Worm (Caenorhabditis elegans) whole organism, L3 larva: Measurements from ENCODE around the gene iglr-1.

Experiments used
- R02D3.7 ChIP-seq: fragments of 150-350 bp; optimal IDR thresholded peaks from 2 replicates; lab custom pipeline; 2014; ENCODE audit warnings: missing biosample characterization, missing genetic modification characterization
- ZK546.5 ChIP-seq: sonication (generic microtip); optimal IDR thresholded peaks from 2 replicates; lab custom pipeline; 2017; ENCODE audit warnings: missing biosample characterization, missing genetic modification characterization
- ama-1 ChIP-seq: fragments of 150-350 bp; optimal IDR thresholded peaks from 2 replicates; lab custom pipeline; 2018
- ceh-16 ChIP-seq: sonication (generic microtip); optimal IDR thresholded peaks from 2 replicates; lab custom pipeline; 2017; ENCODE audit warnings: missing biosample characterization, missing genetic modification characterization
- ceh-28 ChIP-seq: fragments of 150-350 bp; optimal IDR thresholded peaks from 2 replicates; lab custom pipeline; 2014; ENCODE audit warnings: missing biosample characterization, missing genetic modification reagents, missing genetic modification characterization
- ceh-82 ChIP-seq: fragments of 150-350 bp; optimal IDR thresholded peaks from 2 replicates; lab custom pipeline; 2014; ENCODE audit warnings: missing biosample characterization, missing genetic modification characterization
- ceh-9 ChIP-seq: sonication (generic microtip); optimal IDR thresholded peaks from 2 replicates; lab custom pipeline; 2018; ENCODE audit warnings: missing biosample characterization, missing genetic modification characterization
- elt-1 ChIP-seq: fragments of 150-350 bp; optimal IDR thresholded peaks from 2 replicates; lab custom pipeline; 2014; ENCODE audit warnings: missing biosample characterization, missing genetic modification characterization
- elt-3 ChIP-seq, 3 experiments: fragments of 150-350 bp in 1 of 3; sonication (generic microtip) in 2 of 3; optimal IDR thresholded peaks; 2 replicates in 2 of 3; 4 replicates in 1 of 3; lab custom pipeline; 2014 to 2017; ENCODE audit warnings: missing biosample characterization in 3 of 3, missing genetic modification characterization in 3 of 3
- eor-1 ChIP-seq, 2 experiments: fragments of 150-350 bp; optimal IDR thresholded peaks; 2 replicates each; lab custom pipeline; 2014 to 2018; ENCODE audit warnings: missing biosample characterization in 2 of 2, missing genetic modification characterization in 2 of 2
- fkh-10 ChIP-seq: sonication (generic microtip); optimal IDR thresholded peaks from 2 replicates; lab custom pipeline; 2017; ENCODE audit warnings: missing biosample characterization, missing genetic modification reagents, missing genetic modification characterization
- hmg-11 ChIP-seq: sonication (generic microtip); optimal IDR thresholded peaks from 2 replicates; lab custom pipeline; 2016; ENCODE audit warnings: missing genetic modification characterization, missing compliant biosample characterization
- jun-1 ChIP-seq: fragments of 150-350 bp; optimal IDR thresholded peaks from 2 replicates; lab custom pipeline; 2014; ENCODE audit warnings: missing biosample characterization, missing genetic modification reagents, missing genetic modification characterization
- lin-15B ChIP-seq: fragments of 150-350 bp; optimal IDR thresholded peaks from 2 replicates; lab custom pipeline; 2014; ENCODE audit warnings: missing biosample characterization, missing genetic modification characterization
- lin-39 ChIP-seq: fragments of 150-350 bp; optimal IDR thresholded peaks from 2 replicates; lab custom pipeline; 2018; ENCODE audit warnings: missing biosample characterization, missing genetic modification reagents, missing genetic modification characterization
- lsy-12 ChIP-seq: sonication (generic microtip); optimal IDR thresholded peaks from 2 replicates; lab custom pipeline; 2016; ENCODE audit warnings: mild to moderate bottlenecking, missing genetic modification characterization, missing compliant biosample characterization
- mdl-1 ChIP-seq: fragments of 150-350 bp; optimal IDR thresholded peaks from 2 replicates; lab custom pipeline; 2014; ENCODE audit warnings: missing biosample characterization, missing genetic modification characterization
- mml-1 ChIP-seq: fragments of 150-350 bp; sonication (generic microtip); optimal IDR thresholded peaks from 3 replicates; lab custom pipeline; 2014; ENCODE audit warnings: missing biosample characterization, missing genetic modification characterization
- nfya-1 ChIP-seq: sonication (generic microtip); optimal IDR thresholded peaks from 2 replicates; lab custom pipeline; 2017; ENCODE audit warnings: missing genetic modification characterization, mild to moderate bottlenecking, missing compliant biosample characterization, antibody characterized with exemption, moderate library complexity; ENCODE audit not compliant: insufficient read depth
- nhr-11 ChIP-seq: fragments of 150-350 bp; optimal IDR thresholded peaks from 2 replicates; lab custom pipeline; 2014; ENCODE audit warnings: missing biosample characterization, missing genetic modification characterization
- nhr-12 ChIP-seq: fragments of 150-350 bp; optimal IDR thresholded peaks from 2 replicates; lab custom pipeline; 2014; ENCODE audit warnings: missing biosample characterization, missing genetic modification characterization
- nhr-23 ChIP-seq: fragments of 150-350 bp; optimal IDR thresholded peaks from 2 replicates; lab custom pipeline; 2014; ENCODE audit warnings: missing biosample characterization, missing genetic modification reagents, missing genetic modification characterization
- nhr-237 ChIP-seq: fragments of 150-350 bp; optimal IDR thresholded peaks from 2 replicates; lab custom pipeline; 2014; ENCODE audit warnings: missing biosample characterization, missing genetic modification characterization
- nhr-25 ChIP-seq: sonication (generic microtip); optimal IDR thresholded peaks from 2 replicates; lab custom pipeline; 2017; ENCODE audit warnings: missing biosample characterization, missing genetic modification characterization
- nhr-28 ChIP-seq: fragments of 150-350 bp; optimal IDR thresholded peaks from 2 replicates; lab custom pipeline; 2014; ENCODE audit warnings: missing biosample characterization, missing genetic modification characterization
- nhr-43 ChIP-seq: sonication (generic microtip); optimal IDR thresholded peaks from 2 replicates; lab custom pipeline; 2016; ENCODE audit warnings: mild to moderate bottlenecking, missing genetic modification characterization, missing compliant biosample characterization; ENCODE audit not compliant: poor library complexity, severe bottlenecking
- nhr-67 ChIP-seq: fragments of 150-350 bp; optimal IDR thresholded peaks from 2 replicates; lab custom pipeline; 2014; ENCODE audit warnings: missing biosample characterization, missing genetic modification characterization
- nhr-76 ChIP-seq: fragments of 150-350 bp; sonication (generic microtip); optimal IDR thresholded peaks from 5 replicates; lab custom pipeline; 2014; ENCODE audit warnings: missing biosample characterization, missing genetic modification characterization
- pqm-1 ChIP-seq: fragments of 150-350 bp; optimal IDR thresholded peaks from 2 replicates; lab custom pipeline; 2017; ENCODE audit warnings: missing biosample characterization, missing genetic modification characterization, inconsistent platforms
- skn-1 ChIP-seq: fragments of 150-350 bp; optimal IDR thresholded peaks from 2 replicates; lab custom pipeline; 2014; ENCODE audit warnings: missing biosample characterization, missing genetic modification characterization
- snpc-4 ChIP-seq: fragments of 150-350 bp; optimal IDR thresholded peaks from 2 replicates; lab custom pipeline; 2014; ENCODE audit warnings: missing biosample characterization, missing genetic modification characterization
- tbx-2 ChIP-seq: sonication (generic microtip); optimal IDR thresholded peaks from 2 replicates; lab custom pipeline; 2016; ENCODE audit warnings: mild to moderate bottlenecking, missing genetic modification characterization, missing compliant biosample characterization
- zag-1 ChIP-seq: fragments of 150-350 bp; optimal IDR thresholded peaks from 2 replicates; lab custom pipeline; 2014; ENCODE audit warnings: missing biosample characterization, missing genetic modification characterization
- ztf-11 ChIP-seq: fragments of 150-350 bp; optimal IDR thresholded peaks from 2 replicates; lab custom pipeline; 2014; ENCODE audit warnings: missing biosample characterization, missing genetic modification characterization
- ztf-4 ChIP-seq: fragments of 150-350 bp; optimal IDR thresholded peaks from 2 replicates; lab custom pipeline; 2014; ENCODE audit warnings: missing biosample characterization, missing genetic modification characterization

Gene iglr-1

ce11 chrX:15039696-15040212, 48.6 kb upstream of the iglr-1 start:
- no peak for TF ChIP-seq ceh-28 (tag; lab: Kevin White, UChicago)
- no peak for TF ChIP-seq ama-1 (lab: Kevin White, UChicago)
- no peak for TF ChIP-seq hmg-11 (tag; lab: Kevin White, UChicago)
- TF ChIP-seq snpc-4 (tag; lab: Kevin White, UChicago), result no peak
- TF ChIP-seq ZK546.5 (tag; lab: Kevin White, UChicago), result no peak
- no peak for TF ChIP-seq nfya-1 (tag; lab: Kevin White, UChicago)
- TF ChIP-seq tbx-2, result no peak
- no peak for TF ChIP-seq ceh-16 (tag; lab: Kevin White, UChicago)
- no peak for TF ChIP-seq lsy-12 (tag; lab: Kevin White, UChicago)
- TF ChIP-seq nhr-11 (tag; lab: Kevin White, UChicago), result no peak
- no peak for TF ChIP-seq eor-1 (tag; optimal IDR thresholded peaks at IDR 0.05; lab: Kevin White, UChicago)
- no peak for TF ChIP-seq R02D3.7
- TF ChIP-seq mdl-1 (tag; lab: Kevin White, UChicago), result no peak
- no peak for TF ChIP-seq zag-1 (tag; lab: Kevin White, UChicago)
- TF ChIP-seq nhr-28, result no peak
- no peak for TF ChIP-seq skn-1 (tag; lab: Kevin White, UChicago)
- no peak for TF ChIP-seq elt-1 (tag; lab: Kevin White, UChicago)
- no peak for TF ChIP-seq ztf-4

ce11 chrX:15039029-15039695, 48.0 kb upstream of the iglr-1 start:
- TF ChIP-seq ama-1 (lab: Kevin White, UChicago) (peak; percentile 62), zag-1 (tag; lab: Kevin White, UChicago) (no peak)
- TF ChIP-seq, all 47 proteins: peak for 1

- TF ChIP-seq ama-1 (lab: Kevin White, UChicago) (peak; percentile 18), nhr-76 (tag; lab: Kevin White, UChicago) (no peak), lsy-12 (tag; lab: Kevin White, UChicago) (no peak), elt-1 (tag; lab: Kevin White, UChicago) (no peak), nhr-43 (tag; lab: Kevin White, UChicago) (peak; percentile 13), ceh-9 (tag; lab: Kevin White, UChicago) (no peak), ceh-82 (no peak), zag-1 (tag; lab: Kevin White, UChicago) (no peak), tbx-2 (no peak), jun-1 (tag; lab: Kevin White, UChicago) (no peak), eor-1 (tag; optimal IDR thresholded peaks at IDR 0.05; lab: Kevin White, UChicago) (no peak), ztf-11 (tag; lab: Kevin White, UChicago) (no peak), nhr-25 (tag; lab: Kevin White, UChicago) (no peak), pqm-1 (no peak), nhr-23 (tag; lab: Kevin White, UChicago) (no peak), elt-3 (tag; optimal IDR thresholded peaks at IDR 0.05; lab: Kevin White, UChicago) (no peak)
These were observed 45.1 kb upstream of the iglr-1 start for ce11 chrX:15036287-15036686.

- no peak for TF ChIP-seq nhr-67
These were observed 44.6 kb upstream of the iglr-1 start for ce11 chrX:15035748-15036147.

- no peak for TF ChIP-seq lin-15B (tag; lab: Kevin White, UChicago)
- TF ChIP-seq nhr-25 (tag; lab: Kevin White, UChicago), result no peak
- no peak for TF ChIP-seq lsy-12 (tag; lab: Kevin White, UChicago)
- TF ChIP-seq mml-1 (tag; lab: Kevin White, UChicago), result no peak
- no peak for TF ChIP-seq lin-39 (tag; lab: Kevin White, UChicago)
- no peak for TF ChIP-seq nhr-237
- TF ChIP-seq fkh-10 (GFP tag; lab: Kevin White, UChicago), result no peak
- TF ChIP-seq nhr-12 (tag; lab: Kevin White, UChicago), result no peak
- no peak for TF ChIP-seq ama-1 (lab: Kevin White, UChicago)
These were observed 43.6 kb upstream of the iglr-1 start, which contains the start of gene dsc-1 for ce11 chrX:15034787-15035186. Gene dsc-1, minus strand, starts transcription at chrX:15034832.
